Worm (Caenorhabditis elegans) whole organism, late embryonic: ENCODE results near the gene gst-6.

Source experiments
- pha-4 ChIP-seq: fragments of 150-350 bp; optimal IDR thresholded peaks from 2 replicates; lab custom pipeline; 2018; ENCODE audit warnings: missing biosample characterization, missing genetic modification reagents, missing genetic modification characterization
- pqm-1 ChIP-seq: sonication (generic microtip); optimal IDR thresholded peaks from 2 replicates; lab custom pipeline; 2016; ENCODE audit warnings: missing genetic modification characterization, missing compliant biosample characterization
- sdc-2 ChIP-seq: sonication (generic microtip); optimal IDR thresholded peaks from 2 replicates; lab custom pipeline; 2016; ENCODE audit warnings: missing genotype, missing genetic modification characterization, missing compliant biosample characterization

- no peak for TF ChIP-seq pqm-1 (tag; lab: Kevin White, UChicago)
- no peak for TF ChIP-seq pha-4
- TF ChIP-seq sdc-2 (tag; lab: Kevin White, UChicago), result no peak
Observed at ce11 chrII:4904277-4904676, 24.6 kb downstream of the gst-6 start.
